Worm (Caenorhabditis elegans) whole organism, L4 larva: ENCODE measurements around the gene asp-3.
A peak's percentile ranks its signal among the peaks of the same experiment; 100 is the strongest.

Experiments used
- D1046.2 ChIP-seq: fragments of 200-800 bp; sonication (Bioruptor generic); IDR thresholded peaks from 2 replicates; pipeline ENCODE4 v1.3.6; 2022; ENCODE audit warnings: missing genetic modification characterization, missing compliant biosample characterization
- F26F4.8 ChIP-seq: fragments of 200-800 bp; sonication (Bioruptor generic); conservative IDR thresholded peaks from 2 replicates; pipeline ENCODE4 v1.3.6; 2022; ENCODE audit warnings: missing genetic modification characterization, missing compliant biosample characterization
- T20F7.1 ChIP-seq: fragments of 200-800 bp; sonication (Bioruptor generic); optimal IDR thresholded peaks from 2 replicates; lab custom pipeline; 2018; ENCODE audit warnings: mild to moderate bottlenecking, missing genetic modification characterization, missing compliant biosample characterization
- aha-1 ChIP-seq: fragments of 150-350 bp; peaks from one replicate; lab custom pipeline; 2014; ENCODE audit warnings: missing biosample characterization, missing genetic modification characterization
- aly-2 ChIP-seq: sonication (generic microtip); optimal IDR thresholded peaks from 2 replicates; lab custom pipeline; 2018; ENCODE audit warnings: missing biosample characterization, missing genetic modification characterization
- ama-1 ChIP-seq: fragments of 150-350 bp; optimal IDR thresholded peaks from 2 replicates; lab custom pipeline; 2014; ENCODE audit warnings: inconsistent platforms, mixed read lengths
- arid-1 ChIP-seq: fragments of 200-800 bp; sonication (Bioruptor generic); conservative IDR thresholded peaks from 2 replicates; pipeline ENCODE4 v1.3.6; 2022; ENCODE audit warnings: missing genetic modification reagents, missing genetic modification characterization, missing compliant biosample characterization
- attf-4 ChIP-seq: sonication (generic microtip); optimal IDR thresholded peaks from 3 replicates; lab custom pipeline; 2017; ENCODE audit warnings: missing biosample characterization, missing genetic modification characterization
- ceh-20 ChIP-seq: fragments of 200-800 bp; sonication (Bioruptor generic); IDR thresholded peaks from 2 replicates; pipeline ENCODE4 v1.3.6; 2022; ENCODE audit warnings: missing genetic modification reagents, missing genetic modification characterization, missing compliant biosample characterization
- ceh-28 ChIP-seq: fragments of 150-350 bp; optimal IDR thresholded peaks from 2 replicates; lab custom pipeline; 2014; ENCODE audit warnings: missing biosample characterization, missing genetic modification reagents, missing genetic modification characterization
- ceh-32 ChIP-seq: sonication (generic microtip); optimal IDR thresholded peaks from 2 replicates; lab custom pipeline; 2016; ENCODE audit warnings: mild to moderate bottlenecking, missing genetic modification characterization, missing compliant biosample characterization; ENCODE audit not compliant: poor library complexity
- ceh-82 ChIP-seq: sonication (generic microtip); optimal IDR thresholded peaks from 2 replicates; lab custom pipeline; 2017; ENCODE audit warnings: missing biosample characterization, missing genetic modification characterization
- ctbp-1 ChIP-seq: fragments of 200-800 bp; sonication (Bioruptor generic); IDR thresholded peaks from 2 replicates; pipeline ENCODE4 v1.3.6; 2022; ENCODE audit warnings: missing genetic modification reagents, missing genetic modification characterization, missing compliant biosample characterization
- daf-19 ChIP-seq: fragments of 200-800 bp; sonication (Bioruptor generic); conservative IDR thresholded peaks from 2 replicates; pipeline ENCODE4 v1.3.6; 2022; ENCODE audit warnings: missing genetic modification characterization, missing compliant biosample characterization
- daf-8 ChIP-seq: fragments of 200-800 bp; sonication (Bioruptor generic); IDR thresholded peaks from 2 replicates; pipeline ENCODE4 v1.3.6; 2022; ENCODE audit warnings: missing genetic modification characterization, missing compliant biosample characterization
- dmd-6 ChIP-seq: fragments of 200-800 bp; sonication (Bioruptor generic); IDR thresholded peaks from 2 replicates; pipeline ENCODE4 v1.3.6; 2022; ENCODE audit warnings: missing genetic modification reagents, missing genetic modification characterization, missing compliant biosample characterization
- dmd-8 ChIP-seq: fragments of 200-800 bp; sonication (Bioruptor generic); IDR thresholded peaks from 2 replicates; pipeline ENCODE4 v1.3.6; 2022; ENCODE audit warnings: missing genetic modification characterization, missing compliant biosample characterization
- egl-27 ChIP-seq: sonication (generic microtip); optimal IDR thresholded peaks from 3 replicates; lab custom pipeline; 2017; ENCODE audit warnings: missing biosample characterization, missing genetic modification reagents, missing genetic modification characterization
- fkh-10 ChIP-seq: fragments of 150-350 bp; optimal IDR thresholded peaks from 2 replicates; lab custom pipeline; 2014; ENCODE audit warnings: missing biosample characterization, missing genetic modification reagents, missing genetic modification characterization
- gei-8 ChIP-seq: fragments of 200-800 bp; sonication (Bioruptor generic); optimal IDR thresholded peaks from 2 replicates; lab custom pipeline; 2018; ENCODE audit warnings: mild to moderate bottlenecking, missing genetic modification characterization, missing compliant biosample characterization
- hlh-11 ChIP-seq: fragments of 200-800 bp; sonication (Bioruptor generic); optimal IDR thresholded peaks from 2 replicates; lab custom pipeline; 2018; ENCODE audit warnings: mild to moderate bottlenecking, missing genetic modification characterization, missing compliant biosample characterization
- hlh-30 ChIP-seq: sonication (generic microtip); optimal IDR thresholded peaks from 2 replicates; lab custom pipeline; 2017; ENCODE audit warnings: antibody characterized with exemption, mild to moderate bottlenecking, missing genetic modification characterization, missing compliant biosample characterization; ENCODE audit not compliant: insufficient read depth
- lin-13 ChIP-seq: fragments of 150-350 bp; optimal IDR thresholded peaks from 2 replicates; lab custom pipeline; 2014; ENCODE audit warnings: missing biosample characterization, missing genetic modification reagents, missing genetic modification characterization
- lin-38 ChIP-seq: fragments of 200-800 bp; sonication (Bioruptor generic); IDR thresholded peaks from 2 replicates; pipeline ENCODE4 v1.3.6; 2022; ENCODE audit warnings: missing genetic modification reagents, missing genetic modification characterization, missing compliant biosample characterization
- mdl-1 ChIP-seq, 2 experiments: fragments of 150-350 bp in 1 of 2; sonication (generic microtip) in 1 of 2; optimal IDR thresholded peaks; 2 replicates each; lab custom pipeline; 2014 to 2017; ENCODE audit warnings: missing biosample characterization in 2 of 2, missing genetic modification characterization in 2 of 2
- mep-1 ChIP-seq: fragments of 150-350 bp; sonication (generic microtip); optimal IDR thresholded peaks from 3 replicates; lab custom pipeline; 2014; ENCODE audit warnings: missing biosample characterization, missing genetic modification characterization
- mes-2 ChIP-seq: sonication (generic microtip); optimal IDR thresholded peaks from 2 replicates; lab custom pipeline; 2016; ENCODE audit warnings: missing genotype, mild to moderate bottlenecking, missing genetic modification characterization, missing compliant biosample characterization; ENCODE audit not compliant: poor library complexity, severe bottlenecking
- nhr-10 ChIP-seq: fragments of 150-350 bp; optimal IDR thresholded peaks from 2 replicates; lab custom pipeline; 2014; ENCODE audit warnings: missing biosample characterization, missing genetic modification characterization
- nhr-102 ChIP-seq: sonication (generic microtip); optimal IDR thresholded peaks from 2 replicates; lab custom pipeline; 2016; ENCODE audit warnings: mild to moderate bottlenecking, missing genetic modification characterization, moderate library complexity, missing compliant biosample characterization
- nhr-11 ChIP-seq: fragments of 150-350 bp; optimal IDR thresholded peaks from 2 replicates; lab custom pipeline; 2014; ENCODE audit warnings: missing biosample characterization, missing genetic modification characterization
- nhr-237 ChIP-seq: sonication (generic microtip); optimal IDR thresholded peaks from 2 replicates; lab custom pipeline; 2017; ENCODE audit warnings: missing biosample characterization, missing genetic modification characterization
- nhr-28 ChIP-seq: fragments of 150-350 bp; optimal IDR thresholded peaks from 2 replicates; lab custom pipeline; 2014; ENCODE audit warnings: missing biosample characterization, missing genetic modification characterization
- nhr-48 ChIP-seq: sonication (generic microtip); optimal IDR thresholded peaks from 2 replicates; lab custom pipeline; 2016; ENCODE audit warnings: mild to moderate bottlenecking, missing genetic modification characterization, missing compliant biosample characterization
- nhr-6 ChIP-seq: fragments of 150-350 bp; optimal IDR thresholded peaks from 2 replicates; lab custom pipeline; 2014; ENCODE audit warnings: missing biosample characterization, missing genetic modification characterization
- nhr-77 ChIP-seq: fragments of 150-350 bp; optimal IDR thresholded peaks from 2 replicates; lab custom pipeline; 2014; ENCODE audit warnings: missing biosample characterization, missing genetic modification characterization
- pqm-1 ChIP-seq: sonication (generic microtip); optimal IDR thresholded peaks from 2 replicates; lab custom pipeline; 2017; ENCODE audit warnings: missing biosample characterization, missing genetic modification characterization
- rbr-2 ChIP-seq: sonication (generic microtip); optimal IDR thresholded peaks from 2 replicates; lab custom pipeline; 2016; ENCODE audit warnings: missing genotype, missing genetic modification characterization, missing compliant biosample characterization
- saeg-2 ChIP-seq: fragments of 200-800 bp; sonication (Bioruptor generic); IDR thresholded peaks from 2 replicates; pipeline ENCODE4 v1.3.6; 2022; ENCODE audit warnings: missing genetic modification reagents, missing genetic modification characterization, missing compliant biosample characterization
- sdz-12 ChIP-seq: fragments of 200-800 bp; sonication (Bioruptor generic); optimal IDR thresholded peaks from 2 replicates; lab custom pipeline; 2018; ENCODE audit warnings: mild to moderate bottlenecking, missing genetic modification characterization, missing compliant biosample characterization
- spr-1 ChIP-seq: sonication (generic microtip); optimal IDR thresholded peaks from 2 replicates; lab custom pipeline; 2016; ENCODE audit warnings: mild to moderate bottlenecking, missing genetic modification characterization, missing compliant biosample characterization
- tra-1 ChIP-seq: fragments of 200-800 bp; sonication (Bioruptor generic); IDR thresholded peaks from 2 replicates; pipeline ENCODE4 v1.3.6; 2022; ENCODE audit warnings: missing genetic modification reagents, missing genetic modification characterization, missing compliant biosample characterization
- unc-130 ChIP-seq: sonication (generic microtip); optimal IDR thresholded peaks from 2 replicates; lab custom pipeline; 2016; ENCODE audit warnings: missing genetic modification reagents, missing genetic modification characterization, missing compliant biosample characterization
- unc-62 ChIP-seq, 3 experiments: fragments of 150-350 bp in 1 of 3; sonication (generic microtip); optimal IDR thresholded peaks in 2 of 3; peaks in 1 of 3; 1 replicate in 1 of 3; 2 replicates in 2 of 3; lab custom pipeline; 2014 to 2017; ENCODE audit warnings: missing biosample characterization in 3 of 3, missing genetic modification characterization in 3 of 3, missing genetic modification reagents in 3 of 3, missing genotype in 1 of 3
- vab-7 ChIP-seq: fragments of 200-800 bp; sonication (Bioruptor generic); IDR thresholded peaks from 2 replicates; pipeline ENCODE4 v1.3.6; 2022; ENCODE audit warnings: missing genetic modification reagents, missing genetic modification characterization, missing compliant biosample characterization
- zag-1 ChIP-seq: fragments of 150-350 bp; optimal IDR thresholded peaks from 2 replicates; lab custom pipeline; 2014; ENCODE audit warnings: missing biosample characterization, missing genetic modification characterization
- zfp-3 ChIP-seq: fragments of 200-800 bp; sonication (Bioruptor generic); conservative IDR thresholded peaks from 2 replicates; pipeline ENCODE4 v1.3.6; 2022; ENCODE audit warnings: missing genetic modification reagents, missing genetic modification characterization, missing compliant biosample characterization
- zip-2 ChIP-seq: fragments of 150-350 bp; optimal IDR thresholded peaks from 2 replicates; lab custom pipeline; 2014; ENCODE audit warnings: missing biosample characterization, missing genetic modification characterization

The asp-3 gene

ce11 chrX:6808640-6809039, 17.8 kb downstream of the asp-3 start (continued):
- TF ChIP-seq ceh-82, result no peak
- TF ChIP-seq daf-8 (GFP tag; lab: Robert Waterston, UW), result no peak
- TF ChIP-seq arid-1 (GFP tag; lab: Robert Waterston, UW), result no peak
- TF ChIP-seq saeg-2 (GFP tag; lab: Robert Waterston, UW), result no peak
- TF ChIP-seq sdz-12 (GFP tag; lab: Kevin White, UChicago), result no peak
- TF ChIP-seq lin-13 (GFP tag; lab: Kevin White, UChicago), result no peak
- TF ChIP-seq zip-2 (tag; lab: Kevin White, UChicago), result no peak
- TF ChIP-seq aha-1 (tag; lab: Kevin White, UChicago), result peak; percentile 52
- peak in 1 of 2 experiments; percentile 31 for TF ChIP-seq mdl-1 (tag; optimal IDR thresholded peaks at IDR 0.05; lab: Kevin White, UChicago)
- TF ChIP-seq aly-2, result no peak
- TF ChIP-seq tra-1 (GFP tag; lab: Robert Waterston, UW), result no peak
- TF ChIP-seq hlh-30 (tag; lab: Kevin White, UChicago), result peak; percentile 78
- no peak for TF ChIP-seq fkh-10 (GFP tag; lab: Kevin White, UChicago)
- no peak for TF ChIP-seq D1046.2 (GFP tag; lab: Robert Waterston, UW)
- TF ChIP-seq lin-38, result no peak
- TF ChIP-seq mes-2 (tag; lab: Kevin White, UChicago), result peak; percentile 50
- TF ChIP-seq dmd-6 (GFP tag; lab: Robert Waterston, UW), result peak; percentile 65
- no peak for TF ChIP-seq vab-7 (GFP tag; lab: Robert Waterston, UW)
- peak; percentile 43 for TF ChIP-seq T20F7.1 (GFP tag; lab: Kevin White, UChicago)
- TF ChIP-seq attf-4, result no peak
- TF ChIP-seq rbr-2, result no peak
- peak; percentile 53 for TF ChIP-seq mep-1 (tag; lab: Kevin White, UChicago)
- no peak for TF ChIP-seq nhr-48 (tag; lab: Kevin White, UChicago)
- no peak for TF ChIP-seq nhr-77 (tag; lab: Kevin White, UChicago)
- TF ChIP-seq dmd-8, result no peak
- no peak for TF ChIP-seq ceh-28
- TF ChIP-seq unc-130 (GFP tag; lab: Kevin White, UChicago), result no peak
- no peak for TF ChIP-seq nhr-6 (tag; lab: Kevin White, UChicago)
- no peak for TF ChIP-seq daf-19 (GFP tag; lab: Robert Waterston, UW)
- TF ChIP-seq nhr-237, result no peak
- TF ChIP-seq zfp-3 (GFP tag; lab: Robert Waterston, UW), result no peak
- TF ChIP-seq ctbp-1 (GFP tag; lab: Robert Waterston, UW), result no peak
- no peak for TF ChIP-seq egl-27 (tag; lab: Kevin White, UChicago)
- TF ChIP-seq ceh-20 (GFP tag; lab: Robert Waterston, UW), result no peak
- TF ChIP-seq pqm-1 (tag; lab: Kevin White, UChicago), result peak; percentile 26
- no peak for TF ChIP-seq spr-1 (tag; lab: Kevin White, UChicago)
- TF ChIP-seq ceh-32 (tag; lab: Kevin White, UChicago), result no peak
- TF ChIP-seq nhr-28 (tag; lab: Kevin White, UChicago), result peak; percentile 80
- TF ChIP-seq nhr-10 (tag; lab: Kevin White, UChicago), result no peak
- no peak for TF ChIP-seq zag-1 (tag; lab: Kevin White, UChicago)
- TF ChIP-seq gei-8 (GFP tag; lab: Kevin White, UChicago), result no peak
- no peak for TF ChIP-seq ama-1 (lab: Kevin White, UChicago)
- TF ChIP-seq hlh-11, result peak; percentile 62
- no peak for TF ChIP-seq unc-62 (GFP tag; optimal IDR thresholded peaks at IDR 0.05 in 1 of 2; lab: Kevin White, UChicago)
- no peak for TF ChIP-seq unc-62 (tag; optimal IDR thresholded peaks at IDR 0.05; lab: Kevin White, UChicago)
- no peak for TF ChIP-seq nhr-102
- no peak for TF ChIP-seq F26F4.8 (GFP tag; lab: Robert Waterston, UW)
- no peak for TF ChIP-seq nhr-11 (tag; lab: Kevin White, UChicago)
